Fruit fly (Drosophila melanogaster): ENCODE data around the gene CG31371.

CG31371 gene

dm6 chr3R:30461608-30462243 lies 41.6 kb downstream of the CG31371 start (continued):
- TF ChIP-seq CG1792 (GFP tag; optimal IDR thresholded peaks at IDR 0.05): no peak
- TF ChIP-seq tx (GFP tag; optimal IDR thresholded peaks at IDR 0.05): no peak
- no peak for TF ChIP-seq pzg (GFP tag; optimal IDR thresholded peaks at IDR 0.05)
- no peak for TF ChIP-seq sens (GFP tag)
- peak; percentile 38 for TF ChIP-seq grau (tag; optimal IDR thresholded peaks at IDR 0.05)
- TF ChIP-seq chinmo (GFP tag; IDR thresholded peaks at IDR 0.05; ENCODE audit: partially characterized antibody): 0 out of 4 replicates have a peak, but pooled peaks have one; percentile 12
- no peak for TF ChIP-seq CG13624 (GFP tag; optimal IDR thresholded peaks at IDR 0.05)
- TF ChIP-seq lab (GFP tag; optimal IDR thresholded peaks at IDR 0.05): peak; percentile 51
- TF ChIP-seq CG8290 (GFP tag; optimal IDR thresholded peaks at IDR 0.05): no peak
- TF ChIP-seq CG8290 (tag; optimal IDR thresholded peaks at IDR 0.05): no peak
- no peak for TF ChIP-seq usp (GFP tag; optimal IDR thresholded peaks at IDR 0.05)
- no peak for TF ChIP-seq scrt (GFP tag; optimal IDR thresholded peaks at IDR 0.05)
- TF ChIP-seq az2 (GFP tag; optimal IDR thresholded peaks at IDR 0.05): peak; percentile 10
- TF ChIP-seq maf-S (GFP tag; optimal IDR thresholded peaks at IDR 0.05): no peak
- no peak for TF ChIP-seq CG6791 (GFP tag; IDR thresholded peaks at IDR 0.05; ENCODE audit: partially characterized antibody)
- TF ChIP-seq otp (GFP tag; IDR thresholded peaks at IDR 0.05): 0 out of 3 replicates have a peak, but pooled peaks have one; percentile 34
- TF ChIP-seq CG18599 (GFP tag; optimal IDR thresholded peaks at IDR 0.05): peak; percentile 16
- TF ChIP-seq Poxn (GFP tag; IDR thresholded peaks at IDR 0.05): no peak
- no peak for TF ChIP-seq CG7786 (GFP tag; optimal IDR thresholded peaks at IDR 0.05)
- TF ChIP-seq run (tag; optimal IDR thresholded peaks at IDR 0.05): no peak
- no peak for TF ChIP-seq fu2 (GFP tag; optimal IDR thresholded peaks at IDR 0.05)
- no peak for TF ChIP-seq CG11560 (tag; IDR thresholded peaks at IDR 0.05)
- no peak for TF ChIP-seq Bdp1 (GFP tag; optimal IDR thresholded peaks at IDR 0.05)
- no peak for TF ChIP-seq CG1024 (GFP tag; IDR thresholded peaks at IDR 0.05)
- no peak for TF ChIP-seq Dp (GFP tag; optimal IDR thresholded peaks at IDR 0.05)
- TF ChIP-seq MTF-1 (GFP tag; optimal IDR thresholded peaks at IDR 0.05; ENCODE audit: borderline replicate concordance): no peak
- TF ChIP-seq Sry-β (GFP tag; optimal IDR thresholded peaks at IDR 0.05): no peak
- TF ChIP-seq CG4617 (GFP tag; optimal IDR thresholded peaks at IDR 0.05; ENCODE audit: borderline replicate concordance): no peak
- no peak for TF ChIP-seq Hmx (GFP tag; optimal IDR thresholded peaks at IDR 0.05)
- TF ChIP-seq D19B (GFP tag; optimal IDR thresholded peaks at IDR 0.05): no peak
- TF ChIP-seq stc (GFP tag; IDR thresholded peaks at IDR 0.05): 0 out of 2 replicates have a peak, but pooled peaks have one; percentile 8
- no peak for TF ChIP-seq CG10321 (GFP tag; IDR thresholded peaks at IDR 0.05)
- TF ChIP-seq oc (tag; optimal IDR thresholded peaks at IDR 0.05): no peak
- no peak for TF ChIP-seq CG12155 (GFP tag; optimal IDR thresholded peaks at IDR 0.05)
- TF ChIP-seq CG6272 (GFP tag; IDR thresholded peaks at IDR 0.05): no peak
- TF ChIP-seq sim (GFP tag; IDR thresholded peaks at IDR 0.05): no peak
- no peak for TF ChIP-seq CG16863 (GFP tag; optimal IDR thresholded peaks at IDR 0.05)
- no peak for TF ChIP-seq Asciz (GFP tag; optimal IDR thresholded peaks at IDR 0.05)
- TF ChIP-seq CG32767 (GFP tag; IDR thresholded peaks at IDR 0.05): no peak
- no peak for TF ChIP-seq vfl (GFP tag; optimal IDR thresholded peaks at IDR 0.05)
- TF ChIP-seq CG8359 (GFP tag; optimal IDR thresholded peaks at IDR 0.05; ENCODE audit: borderline replicate concordance): no peak
- TF ChIP-seq CrebB (tag; optimal IDR thresholded peaks at IDR 0.05): no peak
- TF ChIP-seq odd (GFP tag; optimal IDR thresholded peaks at IDR 0.05): no peak
- TF ChIP-seq Bteb2 (GFP tag; optimal IDR thresholded peaks at IDR 0.05): no peak
- TF ChIP-seq Dfd (GFP tag; optimal IDR thresholded peaks at IDR 0.05): no peak
- no peak for TF ChIP-seq CG6654 (GFP tag; optimal IDR thresholded peaks at IDR 0.05)
- peak; percentile 31; the same call in 1 of the 2 replicates for TF ChIP-seq ranshi (GFP tag; IDR thresholded peaks at IDR 0.05)
- no peak for TF ChIP-seq Opbp (GFP tag; IDR thresholded peaks at IDR 0.05; ENCODE audit: partially characterized antibody)
- no peak for TF ChIP-seq CHES-1-like (GFP tag; optimal IDR thresholded peaks at IDR 0.05)
- TF ChIP-seq CG32772 (GFP tag; IDR thresholded peaks at IDR 0.05): no peak
- no peak for TF ChIP-seq TFAM (GFP tag; optimal IDR thresholded peaks at IDR 0.05)

Measured in whole organism, embryonic.